Fruit fly (Drosophila melanogaster): Measurements from ENCODE around the gene bcn92.

The bcn92 gene

dm6 chrX:2137587-2138341 is 11.7 kb downstream of the bcn92 start (continued):
- TF ChIP-seq Meics (GFP tag; optimal IDR thresholded peaks at IDR 0.05) = peak; percentile 99
- TF ChIP-seq caup (GFP tag; optimal IDR thresholded peaks at IDR 0.05; ENCODE audit: severe bottlenecking) = peak; percentile 99
- TF ChIP-seq CG18619 (GFP tag; optimal IDR thresholded peaks at IDR 0.05) = peak; percentile 99
- peak; percentile 90 for TF ChIP-seq emc (GFP tag; optimal IDR thresholded peaks at IDR 0.05)
- peak; percentile 97 for TF ChIP-seq cato (GFP tag; optimal IDR thresholded peaks at IDR 0.05; ENCODE audit: borderline replicate concordance)
- peak; percentile 79 for TF ChIP-seq hb (GFP tag; IDR thresholded peaks at IDR 0.05; ENCODE audit: partially characterized antibody)
- peak; percentile 94 for TF ChIP-seq kay (GFP tag; optimal IDR thresholded peaks at IDR 0.05)
- peak; percentile 100 for TF ChIP-seq CG13296 (GFP tag; optimal IDR thresholded peaks at IDR 0.05)
- TF ChIP-seq croc (GFP tag; conservative IDR thresholded peaks at IDR 0.05) = peak; percentile 99
- peak; percentile 76 for TF ChIP-seq abd-A (tag; optimal IDR thresholded peaks at IDR 0.05)
- TF ChIP-seq ato (GFP tag; IDR thresholded peaks at IDR 0.05; ENCODE audit: partially characterized antibody) = peak; percentile 61
- TF ChIP-seq CG16815 (GFP tag; optimal IDR thresholded peaks at IDR 0.05) = peak; percentile 99
- TF ChIP-seq Med (GFP tag) = peak; percentile 98
- peak; percentile 100 for TF ChIP-seq CG11695 (GFP tag; IDR thresholded peaks at IDR 0.05)
- peak; percentile 99 for TF ChIP-seq wor (GFP tag; IDR thresholded peaks at IDR 0.05)
- TF ChIP-seq H15 (GFP tag; IDR thresholded peaks at IDR 0.05) = peak; percentile 98
- peak; percentile 99 for TF ChIP-seq CG6765 (GFP tag; optimal IDR thresholded peaks at IDR 0.05)
- peak; percentile 99 for TF ChIP-seq CrebB (tag; optimal IDR thresholded peaks at IDR 0.05)
- TF ChIP-seq bigmax (GFP tag; optimal IDR thresholded peaks at IDR 0.05) = peak; percentile 79
- TF ChIP-seq Jarid2 (GFP tag; optimal IDR thresholded peaks at IDR 0.05) = peak; percentile 91
- peak; percentile 82 for TF ChIP-seq Dip2 (GFP tag; IDR thresholded peaks at IDR 0.05)
- TF ChIP-seq NfI (GFP tag; optimal IDR thresholded peaks at IDR 0.05) = peak; percentile 99
- TF ChIP-seq sna (GFP tag; IDR thresholded peaks at IDR 0.05; ENCODE audit: partially characterized antibody) = peak; percentile 59
- TF ChIP-seq Fer1 (GFP tag; optimal IDR thresholded peaks at IDR 0.05) = peak; percentile 100
- peak; percentile 99 for TF ChIP-seq Rfx (GFP tag; IDR thresholded peaks at IDR 0.05)
- TF ChIP-seq p53 (GFP tag; optimal IDR thresholded peaks at IDR 0.05) = peak; percentile 73
- TF ChIP-seq Atf-2 (GFP tag; optimal IDR thresholded peaks at IDR 0.05) = peak; percentile 85
- TF ChIP-seq chinmo (GFP tag; IDR thresholded peaks at IDR 0.05; ENCODE audit: partially characterized antibody) = peak; percentile 81
- peak; percentile 95 for TF ChIP-seq Hr3 (GFP tag; optimal IDR thresholded peaks at IDR 0.05)
- TF ChIP-seq pita (GFP tag; optimal IDR thresholded peaks at IDR 0.05) = no peak
- TF ChIP-seq Blimp-1 (GFP tag; optimal IDR thresholded peaks at IDR 0.05) = peak; percentile 98
- TF ChIP-seq sr (GFP tag; IDR thresholded peaks at IDR 0.05) = peak; percentile 81; the same call in 2 of the 3 replicates
- no peak for TF ChIP-seq gfzf (GFP tag; optimal IDR thresholded peaks at IDR 0.05)
- TF ChIP-seq fru (optimal IDR thresholded peaks at IDR 0.05) = no peak
- TF ChIP-seq CG9817 (tag; optimal IDR thresholded peaks at IDR 0.05) = peak; percentile 99
- peak; percentile 75 for TF ChIP-seq CG1792 (GFP tag; optimal IDR thresholded peaks at IDR 0.05)
- peak; percentile 96 for TF ChIP-seq CG8290 (GFP tag; optimal IDR thresholded peaks at IDR 0.05)
- TF ChIP-seq CG8290 (tag; optimal IDR thresholded peaks at IDR 0.05) = peak; percentile 88 to 94
- peak; percentile 100 for TF ChIP-seq CG2712 (tag; optimal IDR thresholded peaks at IDR 0.05)
- peak; percentile 69 for TF ChIP-seq CG13624 (GFP tag; optimal IDR thresholded peaks at IDR 0.05)
- peak; percentile 92 for TF ChIP-seq CG17186 (GFP tag; optimal IDR thresholded peaks at IDR 0.05)
- peak; percentile 99 for TF ChIP-seq peb (GFP tag; IDR thresholded peaks at IDR 0.05)
- peak; percentile 98 for TF ChIP-seq sug (tag; optimal IDR thresholded peaks at IDR 0.05)
- peak; percentile 91 for TF ChIP-seq Elba2 (GFP tag; optimal IDR thresholded peaks at IDR 0.05)
- TF ChIP-seq nau (GFP tag; optimal IDR thresholded peaks at IDR 0.05) = peak; percentile 98
- TF ChIP-seq CG3995 (GFP tag; optimal IDR thresholded peaks at IDR 0.05) = peak; percentile 86
- TF ChIP-seq CG12769 (tag; optimal IDR thresholded peaks at IDR 0.05) = peak; percentile 93
- TF ChIP-seq Hey (tag; optimal IDR thresholded peaks at IDR 0.05) = peak; percentile 94
- peak; percentile 97 for TF ChIP-seq twi (tag; optimal IDR thresholded peaks at IDR 0.05)

Data from whole organism, embryonic.